Worm (Caenorhabditis elegans) whole organism, late embryonic: ENCODE data around the gene cyl-1.
"Not testable (repeated sequence)": the region's sequence is repeated elsewhere in the genome, so short reads cannot be mapped to it uniquely, and the experiment has no call there.

Experiments
- C08G9.2 ChIP-seq: sonication (generic microtip); optimal IDR thresholded peaks from 2 replicates; lab custom pipeline; 2016; ENCODE audit warnings: mild to moderate bottlenecking, missing genetic modification characterization, moderate library complexity, missing compliant biosample characterization
- C38D4.7 ChIP-seq: fragments of 200-800 bp; sonication (Bioruptor generic); optimal IDR thresholded peaks from 2 replicates; lab custom pipeline; 2018; ENCODE audit warnings: mild to moderate bottlenecking, missing genetic modification characterization, moderate library complexity, missing compliant biosample characterization
- F13H6.1 ChIP-seq: sonication (generic microtip); optimal IDR thresholded peaks from 2 replicates; lab custom pipeline; 2016; ENCODE audit warnings: missing genetic modification characterization, missing compliant biosample characterization
- T23F11.4 ChIP-seq: fragments of 200-800 bp; sonication (Bioruptor generic); optimal IDR thresholded peaks from 2 replicates; lab custom pipeline; 2018; ENCODE audit warnings: mild to moderate bottlenecking, missing genetic modification characterization, missing compliant biosample characterization
- Y22D7AL.16 ChIP-seq: sonication (generic microtip); optimal IDR thresholded peaks from 2 replicates; lab custom pipeline; 2016; ENCODE audit warnings: missing genetic modification characterization, missing compliant biosample characterization
- ama-1 ChIP-seq: fragments of 150-350 bp; optimal IDR thresholded peaks from 2 replicates; lab custom pipeline; 2014
- ceh-14 ChIP-seq: sonication (generic microtip); optimal IDR thresholded peaks from 2 replicates; lab custom pipeline; 2016; ENCODE audit warnings: missing genotype, missing genetic modification characterization, missing compliant biosample characterization
- ceh-18 ChIP-seq: sonication (generic microtip); optimal IDR thresholded peaks from 2 replicates; lab custom pipeline; 2016; ENCODE audit warnings: missing genetic modification characterization, missing compliant biosample characterization
- ceh-2 ChIP-seq: sonication (generic microtip); optimal IDR thresholded peaks from 2 replicates; lab custom pipeline; 2016; ENCODE audit warnings: missing genotype, missing genetic modification characterization, missing compliant biosample characterization
- ceh-31 ChIP-seq: sonication (generic microtip); optimal IDR thresholded peaks from 2 replicates; lab custom pipeline; 2016; ENCODE audit warnings: missing genetic modification characterization, missing compliant biosample characterization
- ceh-34 ChIP-seq: sonication (generic microtip); optimal IDR thresholded peaks from 2 replicates; lab custom pipeline; 2016; ENCODE audit warnings: mild to moderate bottlenecking, missing genetic modification characterization, missing compliant biosample characterization
- ceh-48 ChIP-seq: sonication (generic microtip); optimal IDR thresholded peaks from 2 replicates; lab custom pipeline; 2016; ENCODE audit warnings: missing genetic modification characterization, inconsistent platforms, missing compliant biosample characterization
- ceh-6 ChIP-seq: fragments of 200-800 bp; sonication (Bioruptor generic); optimal IDR thresholded peaks from 2 replicates; lab custom pipeline; 2018; ENCODE audit warnings: mild to moderate bottlenecking, missing genetic modification characterization, missing compliant biosample characterization
- ceh-9 ChIP-seq: sonication (generic microtip); optimal IDR thresholded peaks from 2 replicates; lab custom pipeline; 2016; ENCODE audit warnings: mild to moderate bottlenecking, missing genetic modification characterization, inconsistent platforms, missing compliant biosample characterization
- elt-2 ChIP-seq: sonication (generic microtip); optimal IDR thresholded peaks from 2 replicates; lab custom pipeline; 2016; ENCODE audit warnings: missing genetic modification reagents, missing genetic modification characterization, missing compliant biosample characterization
- elt-4 ChIP-seq: sonication (generic microtip); optimal IDR thresholded peaks from 2 replicates; lab custom pipeline; 2016; ENCODE audit warnings: missing genetic modification characterization, missing compliant biosample characterization
- ets-4 ChIP-seq: sonication (generic microtip); optimal IDR thresholded peaks from 2 replicates; lab custom pipeline; 2016; ENCODE audit warnings: missing genetic modification characterization, missing compliant biosample characterization
- fax-1 ChIP-seq: sonication (generic microtip); optimal IDR thresholded peaks from 2 replicates; lab custom pipeline; 2016; ENCODE audit warnings: missing genotype, missing genetic modification characterization, missing compliant biosample characterization
- fkh-10 ChIP-seq: fragments of 150-350 bp; optimal IDR thresholded peaks from 2 replicates; lab custom pipeline; 2014; ENCODE audit warnings: missing biosample characterization, missing genetic modification reagents, missing genetic modification characterization
- hlh-13 ChIP-seq: fragments of 200-800 bp; sonication (Bioruptor generic); optimal IDR thresholded peaks from 2 replicates; lab custom pipeline; 2018; ENCODE audit warnings: mild to moderate bottlenecking, missing genetic modification characterization, missing compliant biosample characterization
- hlh-30 ChIP-seq: sonication (generic microtip); optimal IDR thresholded peaks from 2 replicates; lab custom pipeline; 2017; ENCODE audit warnings: antibody characterized with exemption, missing genetic modification characterization, missing compliant biosample characterization; ENCODE audit not compliant: insufficient read depth
- hlh-6 ChIP-seq: sonication (generic microtip); optimal IDR thresholded peaks from 2 replicates; lab custom pipeline; 2016; ENCODE audit warnings: missing genotype, missing genetic modification characterization, missing compliant biosample characterization
- hlh-8 ChIP-seq: sonication (generic microtip); optimal IDR thresholded peaks from 2 replicates; lab custom pipeline; 2016; ENCODE audit warnings: missing genotype, missing genetic modification characterization, missing compliant biosample characterization
- mec-3 ChIP-seq: sonication (generic microtip); optimal IDR thresholded peaks from 2 replicates; lab custom pipeline; 2016; ENCODE audit warnings: borderline replicate concordance, missing genetic modification characterization, missing compliant biosample characterization
- npax-4 ChIP-seq: sonication (generic microtip); optimal IDR thresholded peaks from 2 replicates; lab custom pipeline; 2016; ENCODE audit warnings: missing genetic modification characterization, missing compliant biosample characterization
- pag-3 ChIP-seq: sonication (generic microtip); optimal IDR thresholded peaks from 2 replicates; lab custom pipeline; 2016; ENCODE audit warnings: missing compliant biosample characterization, missing genetic modification characterization, borderline replicate concordance
- pat-9 ChIP-seq: fragments of 200-800 bp; sonication (Bioruptor generic); optimal IDR thresholded peaks from 2 replicates; lab custom pipeline; 2018; ENCODE audit warnings: mild to moderate bottlenecking, missing genetic modification characterization, moderate library complexity, missing compliant biosample characterization
- pha-2 ChIP-seq: sonication (generic microtip); optimal IDR thresholded peaks from 2 replicates; lab custom pipeline; 2017; ENCODE audit warnings: mild to moderate bottlenecking, missing genetic modification characterization, missing compliant biosample characterization
- ref-2 ChIP-seq: sonication (generic microtip); optimal IDR thresholded peaks from 2 replicates; lab custom pipeline; 2016; ENCODE audit warnings: missing genetic modification characterization, missing compliant biosample characterization
- sdc-2 ChIP-seq: sonication (generic microtip); optimal IDR thresholded peaks from 2 replicates; lab custom pipeline; 2016; ENCODE audit warnings: missing genotype, missing genetic modification characterization, missing compliant biosample characterization
- sox-2 ChIP-seq: fragments of 200-800 bp; sonication (Bioruptor generic); IDR thresholded peaks from 2 replicates; pipeline ENCODE4 v1.3.6; 2022; ENCODE audit warnings: missing genetic modification reagents, missing genetic modification characterization, missing compliant biosample characterization
- tbx-2 ChIP-seq: sonication (generic microtip); optimal IDR thresholded peaks from 2 replicates; lab custom pipeline; 2016; ENCODE audit warnings: missing genetic modification characterization, missing compliant biosample characterization
- tbx-7 ChIP-seq: sonication (generic microtip); optimal IDR thresholded peaks from 2 replicates; lab custom pipeline; 2016; ENCODE audit warnings: missing genotype, missing genetic modification characterization, missing compliant biosample characterization
- unc-3 ChIP-seq, 2 experiments: fragments of 200-800 bp in 1 of 2; sonication (Bioruptor generic) in 1 of 2; sonication (generic microtip) in 1 of 2; conservative IDR thresholded peaks in 1 of 2; optimal IDR thresholded peaks in 1 of 2; 2 replicates each; pipeline versions ENCODE4 v1.3.6 to Lab custom; 2016 to 2022; ENCODE audit warnings: missing compliant biosample characterization in 2 of 2, missing genetic modification characterization in 2 of 2, missing genetic modification reagents in 1 of 2
- unc-42 ChIP-seq: sonication (generic microtip); optimal IDR thresholded peaks from 2 replicates; lab custom pipeline; 2016; ENCODE audit warnings: missing genotype, missing genetic modification characterization, missing compliant biosample characterization
- unc-86 ChIP-seq: sonication (generic microtip); optimal IDR thresholded peaks from 2 replicates; lab custom pipeline; 2016; ENCODE audit warnings: missing genetic modification characterization, missing compliant biosample characterization
- ztf-16 ChIP-seq: sonication (generic microtip); optimal IDR thresholded peaks from 2 replicates; lab custom pipeline; 2017; ENCODE audit warnings: missing genetic modification characterization, missing compliant biosample characterization

The cyl-1 gene

DNA sequence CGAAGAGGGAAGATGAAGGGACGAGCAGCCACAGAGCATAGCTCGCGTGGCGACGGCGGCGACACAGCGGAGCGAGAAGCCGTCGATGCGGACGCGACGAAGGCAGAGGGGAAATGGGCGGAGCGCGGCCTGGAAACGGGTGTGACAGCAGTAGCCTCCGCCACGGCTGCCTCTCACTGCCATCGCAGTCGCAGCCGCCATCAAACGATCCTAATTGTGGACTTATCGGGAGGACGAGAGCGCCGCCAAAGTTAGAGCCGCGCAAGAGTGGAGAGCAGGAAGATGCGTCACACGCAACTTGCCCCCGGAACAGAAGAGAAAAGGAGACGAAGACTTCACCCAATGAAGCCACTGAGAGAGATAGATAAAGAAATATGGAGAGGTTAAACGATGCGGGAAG is 30.8 kb upstream of the cyl-1 start:
- TF ChIP-seq unc-86 (tag; lab: Kevin White, UChicago) (peak; percentile 11), fkh-10 (GFP tag; lab: Kevin White, UChicago) (no peak), pat-9 (tag; lab: Kevin White, UChicago) (no peak), ceh-6 (GFP tag; lab: Kevin White, UChicago) (peak; percentile 10), hlh-30 (tag; lab: Kevin White, UChicago) (no peak), fax-1 (peak; percentile 12), C08G9.2 (tag; lab: Kevin White, UChicago) (peak; percentile 43), hlh-6 (tag; lab: Kevin White, UChicago) (peak; percentile 43), C38D4.7 (GFP tag; lab: Kevin White, UChicago) (peak; percentile 9), hlh-13 (GFP tag; lab: Kevin White, UChicago) (no peak), elt-2 (no peak), Y22D7AL.16 (tag; lab: Kevin White, UChicago) (peak; percentile 29), unc-42 (tag; lab: Kevin White, UChicago) (peak; percentile 78), F13H6.1 (tag; lab: Kevin White, UChicago) (peak; percentile 56), ceh-34 (tag; lab: Kevin White, UChicago) (peak; percentile 26), ref-2 (tag; lab: Kevin White, UChicago) (peak; percentile 7), ceh-31 (no peak), unc-3 (GFP tag; conservative IDR thresholded peaks at IDR 0.05; lab: Robert Waterston, UW) (0 out of 2 replicates have a peak, but pooled peaks have one; percentile 16), unc-3 (tag; optimal IDR thresholded peaks at IDR 0.05; lab: Kevin White, UChicago) (no peak), pag-3 (tag; lab: Kevin White, UChicago) (no peak), npax-4 (tag; lab: Kevin White, UChicago) (no peak), ceh-2 (tag; lab: Kevin White, UChicago) (no peak), tbx-2 (tag; lab: Kevin White, UChicago) (peak; percentile 49), ceh-48 (tag; lab: Kevin White, UChicago) (peak; percentile 18), mec-3 (tag; lab: Kevin White, UChicago) (peak; percentile 61), sox-2 (GFP tag; lab: Robert Waterston, UW) (no peak), ztf-16 (tag; lab: Kevin White, UChicago) (no peak), elt-4 (tag; lab: Kevin White, UChicago) (peak; percentile 59), ceh-14 (tag; lab: Kevin White, UChicago) (peak; percentile 1), sdc-2 (tag; lab: Kevin White, UChicago) (peak; percentile 8), ets-4 (tag; lab: Kevin White, UChicago) (no peak), ceh-18 (tag; lab: Kevin White, UChicago) (peak; percentile 25), tbx-7 (tag; lab: Kevin White, UChicago) (peak; percentile 12), ama-1 (lab: Kevin White, UChicago) (no peak)

DNA sequence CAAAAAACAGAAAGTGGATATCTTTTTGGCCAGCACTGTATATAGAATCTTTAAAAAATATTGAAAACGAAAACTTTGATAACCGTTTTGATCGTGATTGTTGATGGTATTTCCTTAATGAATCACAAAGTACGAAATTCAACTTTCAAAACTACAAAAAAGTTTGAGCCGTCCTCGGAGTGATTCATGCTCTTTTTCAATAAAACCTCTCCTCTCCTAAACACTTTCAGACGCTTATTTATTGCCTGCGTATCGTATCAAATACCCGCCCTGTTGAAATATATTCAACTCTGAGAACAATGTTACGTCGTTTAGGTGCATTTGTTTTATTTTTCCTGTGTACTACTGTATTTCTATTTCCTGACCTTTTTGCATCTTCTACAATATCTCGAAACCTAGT is 27.4 kb upstream of the cyl-1 start:
- TF ChIP-seq pag-3 (tag; lab: Kevin White, UChicago) (no peak), unc-42 (tag; lab: Kevin White, UChicago) (no peak), pha-2 (tag; lab: Kevin White, UChicago) (no peak), tbx-2 (tag; lab: Kevin White, UChicago) (no peak), ceh-14 (tag; lab: Kevin White, UChicago) (no peak), ceh-9 (tag; lab: Kevin White, UChicago) (no peak), ets-4 (tag; lab: Kevin White, UChicago) (no peak), ceh-2 (tag; lab: Kevin White, UChicago) (no peak), T23F11.4 (GFP tag; lab: Kevin White, UChicago) (no peak), C08G9.2 (tag; lab: Kevin White, UChicago) (no peak)

DNA sequence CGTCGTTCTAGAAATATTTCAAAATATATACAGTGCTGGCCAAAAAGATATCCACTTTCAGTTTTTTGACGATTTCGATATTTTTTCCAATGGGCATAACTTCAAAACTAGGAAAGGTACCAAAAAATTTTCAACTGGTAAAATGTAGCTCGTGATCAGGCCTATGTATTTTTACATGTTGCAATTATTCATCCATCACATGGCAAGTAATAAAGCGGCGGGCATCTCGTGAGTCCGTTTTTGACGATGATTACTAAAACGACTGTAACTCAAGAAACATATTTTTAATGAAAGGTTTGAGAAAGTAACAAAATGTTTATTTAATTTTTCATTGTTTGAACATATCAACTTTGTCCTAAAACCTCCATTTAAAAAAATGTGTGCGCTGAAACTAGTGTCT is 26.5 kb upstream of the cyl-1 start, which contains the start of gene F10C2.3:
Gene F10C2.3 (plus strand): TSS at position 301 of the 400 bp plus-strand sequence.
- not testable (repeated sequence) for TF ChIP-seq ref-2, hlh-8, unc-42 (tag; lab: Kevin White, UChicago)
